Worm (Caenorhabditis elegans) whole organism, L1 larva: ENCODE results near the gene miro-1.
A peak's percentile ranks its signal among the peaks of the same experiment; 100 is the strongest.

Experiments used
- C16A3.4 ChIP-seq: fragments of 150-350 bp; optimal IDR thresholded peaks from 2 replicates; lab custom pipeline; 2014; ENCODE audit warnings: missing biosample characterization, missing genetic modification characterization
- ama-1 ChIP-seq: fragments of 150-350 bp; optimal IDR thresholded peaks from 2 replicates; lab custom pipeline; 2014
- ceh-82 ChIP-seq, 3 experiments: fragments of 150-350 bp in 1 of 3; sonication (generic microtip) in 2 of 3; optimal IDR thresholded peaks; 2 replicates each; lab custom pipeline; 2014 to 2017; ENCODE audit warnings: missing biosample characterization in 3 of 3, missing genetic modification characterization in 3 of 3
- ceh-88 ChIP-seq: fragments of 200-800 bp; sonication (Bioruptor generic); IDR thresholded peaks from 2 replicates; pipeline ENCODE4 v1.3.6; 2022; ENCODE audit warnings: missing genetic modification characterization, missing compliant biosample characterization
- dpl-1 ChIP-seq, 3 experiments: fragments of 150-350 bp in 2 of 3; sonication (generic microtip) in 1 of 3; optimal IDR thresholded peaks; 2 replicates each; lab custom pipeline; 2014 to 2017; ENCODE audit warnings: missing biosample characterization in 3 of 3, missing genetic modification characterization in 3 of 3, missing genetic modification reagents in 3 of 3
- egl-13 ChIP-seq: sonication (generic microtip); optimal IDR thresholded peaks from 2 replicates; lab custom pipeline; 2016; ENCODE audit warnings: missing genotype, missing genetic modification reagents, missing genetic modification characterization, missing compliant biosample characterization
- ets-5 ChIP-seq: fragments of 200-800 bp; sonication (Bioruptor generic); IDR thresholded peaks from 2 replicates; pipeline ENCODE4 v1.3.6; 2022; ENCODE audit warnings: missing genetic modification characterization, missing compliant biosample characterization
- hlh-17 ChIP-seq: fragments of 200-800 bp; sonication (Bioruptor generic); optimal IDR thresholded peaks from 2 replicates; lab custom pipeline; 2018; ENCODE audit warnings: missing genetic modification characterization, mild to moderate bottlenecking, missing compliant biosample characterization, moderate library complexity, borderline replicate concordance
- hpl-2 ChIP-seq: fragments of 150-350 bp; optimal IDR thresholded peaks from 2 replicates; lab custom pipeline; 2014; ENCODE audit warnings: missing biosample characterization, missing genetic modification reagents, missing genetic modification characterization
- isw-1 ChIP-seq: fragments of 200-800 bp; sonication (Bioruptor generic); IDR thresholded peaks from 2 replicates; pipeline ENCODE4 v1.3.6; 2022; ENCODE audit warnings: missing genetic modification characterization, missing compliant biosample characterization
- jun-1 ChIP-seq: fragments of 150-350 bp; optimal IDR thresholded peaks from 2 replicates; lab custom pipeline; 2014; ENCODE audit warnings: missing biosample characterization, missing genetic modification reagents, missing genetic modification characterization
- lin-13 ChIP-seq: fragments of 150-350 bp; optimal IDR thresholded peaks from 2 replicates; lab custom pipeline; 2014; ENCODE audit warnings: missing biosample characterization, missing genetic modification reagents, missing genetic modification characterization
- lin-14 ChIP-seq: fragments of 200-800 bp; sonication (Bioruptor generic); optimal IDR thresholded peaks from 2 replicates; lab custom pipeline; 2018; ENCODE audit warnings: mild to moderate bottlenecking, missing genetic modification characterization, moderate library complexity, missing compliant biosample characterization
- lin-35 ChIP-seq, 2 experiments: fragments of 150-350 bp; optimal IDR thresholded peaks; 2 replicates each; lab custom pipeline; 2014; ENCODE audit warnings: missing biosample characterization in 2 of 2, missing genetic modification characterization in 2 of 2, missing genetic modification reagents in 2 of 2
- lir-3 ChIP-seq: sonication (generic microtip); optimal IDR thresholded peaks from 2 replicates; lab custom pipeline; 2016; ENCODE audit warnings: mild to moderate bottlenecking, missing genetic modification characterization, moderate library complexity, missing compliant biosample characterization; ENCODE audit not compliant: poor library complexity
- mab-9 ChIP-seq: fragments of 200-800 bp; sonication (Bioruptor generic); IDR thresholded peaks from 2 replicates; pipeline ENCODE4 v1.3.6; 2022; ENCODE audit warnings: missing genetic modification reagents, missing genetic modification characterization, missing compliant biosample characterization
- nhr-237 ChIP-seq: fragments of 150-350 bp; optimal IDR thresholded peaks from 2 replicates; lab custom pipeline; 2014; ENCODE audit warnings: missing biosample characterization, missing genetic modification characterization
- nhr-47 ChIP-seq: sonication (generic microtip); optimal IDR thresholded peaks from 2 replicates; lab custom pipeline; 2016; ENCODE audit warnings: mild to moderate bottlenecking, missing genetic modification characterization, moderate library complexity, missing compliant biosample characterization
- nhr-76 ChIP-seq: sonication (generic microtip); optimal IDR thresholded peaks from 2 replicates; lab custom pipeline; 2017; ENCODE audit warnings: missing biosample characterization, missing genetic modification characterization
- nhr-84 ChIP-seq: sonication (generic microtip); optimal IDR thresholded peaks from 2 replicates; lab custom pipeline; 2017; ENCODE audit warnings: missing biosample characterization, missing genetic modification characterization
- nhr-90 ChIP-seq: sonication (generic microtip); optimal IDR thresholded peaks from 2 replicates; lab custom pipeline; 2016; ENCODE audit warnings: mild to moderate bottlenecking, missing genetic modification characterization, missing compliant biosample characterization; ENCODE audit not compliant: poor library complexity
- pag-3 ChIP-seq: sonication (generic microtip); optimal IDR thresholded peaks from 2 replicates; lab custom pipeline; 2017; ENCODE audit warnings: missing genetic modification characterization, mild to moderate bottlenecking, missing compliant biosample characterization, antibody characterized with exemption, borderline replicate concordance; ENCODE audit not compliant: insufficient read depth
- pqm-1 ChIP-seq: sonication (generic microtip); optimal IDR thresholded peaks from 3 replicates; lab custom pipeline; 2017; ENCODE audit warnings: missing biosample characterization, missing genetic modification characterization
- rnt-1 ChIP-seq: sonication (generic microtip); optimal IDR thresholded peaks from 2 replicates; lab custom pipeline; 2016; ENCODE audit warnings: mild to moderate bottlenecking, missing genetic modification characterization, moderate library complexity, missing compliant biosample characterization
- snpc-4 ChIP-seq: fragments of 150-350 bp; optimal IDR thresholded peaks from 2 replicates; lab custom pipeline; 2014; ENCODE audit warnings: missing biosample characterization, missing genetic modification characterization
- snu-23 ChIP-seq: sonication (generic microtip); optimal IDR thresholded peaks from 2 replicates; lab custom pipeline; 2016; ENCODE audit warnings: missing genetic modification characterization, missing compliant biosample characterization
- sup-37 ChIP-seq: fragments of 200-800 bp; sonication (Bioruptor generic); optimal IDR thresholded peaks from 2 replicates; lab custom pipeline; 2018; ENCODE audit warnings: mild to moderate bottlenecking, missing genetic modification characterization, missing compliant biosample characterization
- unc-130 ChIP-seq: fragments of 150-350 bp; optimal IDR thresholded peaks from 2 replicates; lab custom pipeline; 2017; ENCODE audit warnings: missing biosample characterization, missing genetic modification characterization, inconsistent platforms
- unc-62 ChIP-seq: fragments of 150-350 bp; optimal IDR thresholded peaks from 2 replicates; lab custom pipeline; 2014; ENCODE audit warnings: missing biosample characterization, missing genetic modification reagents, missing genetic modification characterization
- zag-1 ChIP-seq: fragments of 150-350 bp; optimal IDR thresholded peaks from 2 replicates; lab custom pipeline; 2014; ENCODE audit warnings: missing biosample characterization, missing genetic modification characterization

miro-1 gene

ce11 chrIV:4667835-4668234 is 47.8 kb downstream of the miro-1 start:
- no peak for TF ChIP-seq C16A3.4 (tag; lab: Kevin White, UChicago)
- TF ChIP-seq hlh-17: no peak
- no peak for TF ChIP-seq sup-37 (GFP tag; lab: Kevin White, UChicago)
- TF ChIP-seq lin-35 (GFP tag; optimal IDR thresholded peaks at IDR 0.05; lab: Kevin White, UChicago): no peak
- no peak for TF ChIP-seq pag-3 (tag; lab: Kevin White, UChicago)
- TF ChIP-seq nhr-90 (tag; lab: Kevin White, UChicago): no peak
- TF ChIP-seq nhr-84 (tag; lab: Kevin White, UChicago): no peak
- no peak for TF ChIP-seq rnt-1
- no peak for TF ChIP-seq egl-13 (tag; lab: Kevin White, UChicago)
- no peak for TF ChIP-seq nhr-47
- no peak for TF ChIP-seq ama-1 (lab: Kevin White, UChicago)
- no peak for TF ChIP-seq nhr-76
- TF ChIP-seq unc-130: no peak
- TF ChIP-seq ceh-88: no peak
- no peak for TF ChIP-seq dpl-1 (GFP tag; optimal IDR thresholded peaks at IDR 0.05; lab: Kevin White, UChicago)
- no peak for TF ChIP-seq ets-5 (GFP tag; lab: Robert Waterston, UW)
- TF ChIP-seq jun-1 (tag; lab: Kevin White, UChicago): no peak
- TF ChIP-seq nhr-237 (tag; lab: Kevin White, UChicago): no peak
- TF ChIP-seq isw-1: no peak
- TF ChIP-seq lir-3 (tag; lab: Kevin White, UChicago): no peak
- TF ChIP-seq, all 84 proteins: peak for 0

DNA sequence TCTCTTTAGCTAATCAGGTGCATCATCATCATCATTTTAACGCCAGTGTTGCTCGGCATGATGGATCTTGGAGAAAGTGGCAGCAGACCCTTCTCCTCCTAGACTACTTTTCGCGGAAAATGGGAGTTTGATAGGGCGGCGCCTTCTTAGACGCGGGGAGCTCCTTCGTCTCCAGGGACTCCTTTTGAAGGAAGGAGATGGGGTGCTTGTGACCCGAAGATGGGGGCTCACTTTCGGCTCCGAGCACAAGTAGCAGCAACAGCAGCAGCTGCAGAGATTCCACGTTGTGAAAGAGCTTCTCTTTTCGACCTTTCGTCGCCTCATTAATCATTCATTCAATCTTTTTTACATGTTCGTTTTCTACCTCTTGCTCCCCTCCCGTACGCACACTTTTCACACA is 48.2 kb downstream of the miro-1 start:
- TF ChIP-seq ceh-82 (tag; optimal IDR thresholded peaks at IDR 0.05; lab: Kevin White, UChicago) (peak in 1 of 3 experiments; percentile 2), ama-1 (lab: Kevin White, UChicago) (no peak), lin-14 (GFP tag; lab: Kevin White, UChicago) (peak; percentile 46), mab-9 (peak; percentile 63)

ce11 chrIV:4665079-4665478 is 50.5 kb downstream of the miro-1 start, which contains the start of gene F29B9.1:
F29B9.1 (plus strand) TSS chrIV:4665379.
- TF ChIP-seq pag-3 (tag; lab: Kevin White, UChicago) (no peak), snpc-4 (no peak), zag-1 (tag; lab: Kevin White, UChicago) (no peak), pqm-1 (tag; lab: Kevin White, UChicago) (no peak), hpl-2 (GFP tag; lab: Kevin White, UChicago) (no peak), snu-23 (GFP tag; lab: Kevin White, UChicago) (no peak), unc-62 (GFP tag; lab: Kevin White, UChicago) (no peak), lin-13 (no peak), unc-130 (no peak)
